Fruit fly (Drosophila melanogaster): Measurements from ENCODE around the gene CG13775.

DNA sequence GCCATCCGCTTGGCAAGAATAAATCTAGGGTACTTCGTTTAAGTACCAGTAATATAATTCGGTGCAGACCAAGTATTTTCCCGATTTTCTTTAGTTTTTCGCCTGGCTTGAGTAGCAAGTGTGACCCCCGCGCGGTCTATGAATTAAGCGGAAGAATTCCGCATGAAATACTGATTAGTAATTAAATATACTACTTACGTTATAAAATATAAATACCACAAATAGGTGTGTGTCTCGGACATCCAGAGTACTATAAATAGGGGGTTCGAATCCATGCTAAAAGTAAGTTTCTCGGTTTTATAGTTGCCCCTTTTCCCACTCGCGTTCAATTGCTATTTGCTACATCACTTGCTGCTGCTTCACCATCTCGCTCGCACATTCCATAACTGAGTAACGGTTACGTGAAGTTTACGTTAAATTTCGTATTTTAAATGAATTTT lies 14.9 kb upstream of the CG13775 start, which contains the start of gene snRNP-U1-70K:
- TF ChIP-seq CG6272 (GFP tag; IDR thresholded peaks at IDR 0.05) (no peak), nerfin-2 (GFP tag; IDR thresholded peaks at IDR 0.05; ENCODE audit: partially characterized antibody) (no peak), Six4 (GFP tag; optimal IDR thresholded peaks at IDR 0.05) (no peak), CG7372 (GFP tag; IDR thresholded peaks at IDR 0.05) (no peak; the same call in 1 of the 2 replicates), ATbp (GFP tag; optimal IDR thresholded peaks at IDR 0.05) (no peak), CG32772 (GFP tag; IDR thresholded peaks at IDR 0.05) (no peak), CG1602 (GFP tag; optimal IDR thresholded peaks at IDR 0.05) (no peak)

Data from whole organism, embryonic.